Worm (Caenorhabditis elegans) whole organism, L4 larva: ENCODE data around the gene F49E11.2.

ENCODE experiments used
- F26F4.8 ChIP-seq: fragments of 200-800 bp; sonication (Bioruptor generic); conservative IDR thresholded peaks from 2 replicates; pipeline ENCODE4 v1.3.6; 2022; ENCODE audit warnings: missing genetic modification characterization, missing compliant biosample characterization
- F44E2.7 ChIP-seq: fragments of 200-800 bp; sonication (Bioruptor generic); IDR thresholded peaks from 2 replicates; pipeline ENCODE4 v2.1.2; 2022; ENCODE audit warnings: missing genetic modification characterization, missing compliant biosample characterization
- T20F7.1 ChIP-seq: fragments of 200-800 bp; sonication (Bioruptor generic); optimal IDR thresholded peaks from 2 replicates; lab custom pipeline; 2018; ENCODE audit warnings: mild to moderate bottlenecking, missing genetic modification characterization, missing compliant biosample characterization
- Y105C5A.15 ChIP-seq: fragments of 200-800 bp; sonication (Bioruptor generic); IDR thresholded peaks from 2 replicates; pipeline ENCODE4 v1.3.6; 2022; ENCODE audit warnings: missing genetic modification characterization, missing compliant biosample characterization
- aha-1 ChIP-seq: fragments of 150-350 bp; peaks from one replicate; lab custom pipeline; 2014; ENCODE audit warnings: missing biosample characterization, missing genetic modification characterization
- ceh-28 ChIP-seq: fragments of 150-350 bp; optimal IDR thresholded peaks from 2 replicates; lab custom pipeline; 2014; ENCODE audit warnings: missing biosample characterization, missing genetic modification reagents, missing genetic modification characterization
- ctbp-1 ChIP-seq: fragments of 200-800 bp; sonication (Bioruptor generic); IDR thresholded peaks from 2 replicates; pipeline ENCODE4 v1.3.6; 2022; ENCODE audit warnings: missing genetic modification reagents, missing genetic modification characterization, missing compliant biosample characterization
- daf-16 ChIP-seq, 3 experiments: sonication (generic microtip); optimal IDR thresholded peaks; 2 replicates each; lab custom pipeline; 2016 to 2017; ENCODE audit warnings: missing genetic modification characterization in 3 of 3, missing genetic modification reagents in 3 of 3, mild to moderate bottlenecking in 2 of 3, missing compliant biosample characterization in 2 of 3, missing biosample characterization in 1 of 3, moderate library complexity in 1 of 3
- dmd-8 ChIP-seq: fragments of 200-800 bp; sonication (Bioruptor generic); IDR thresholded peaks from 2 replicates; pipeline ENCODE4 v1.3.6; 2022; ENCODE audit warnings: missing genetic modification characterization, missing compliant biosample characterization
- dve-1 ChIP-seq: sonication (generic microtip); optimal IDR thresholded peaks from 2 replicates; lab custom pipeline; 2017; ENCODE audit warnings: antibody characterized with exemption, mild to moderate bottlenecking, missing genetic modification characterization, missing compliant biosample characterization; ENCODE audit not compliant: insufficient read depth
- egl-43 ChIP-seq: fragments of 200-800 bp; sonication (Bioruptor generic); IDR thresholded peaks from 2 replicates; pipeline ENCODE4 v1.3.6; 2022; ENCODE audit warnings: missing genetic modification reagents, missing genetic modification characterization, missing compliant biosample characterization
- fos-1 ChIP-seq: fragments of 150-350 bp; optimal IDR thresholded peaks from 2 replicates; lab custom pipeline; 2014; ENCODE audit warnings: missing biosample characterization, missing genetic modification characterization
- hif-1 ChIP-seq, 2 experiments: sonication (generic microtip); optimal IDR thresholded peaks; 2 replicates each; lab custom pipeline; 2016 to 2017; ENCODE audit warnings: missing compliant biosample characterization in 2 of 2, missing genetic modification characterization in 2 of 2, missing genetic modification reagents in 2 of 2, missing genotype in 2 of 2, mild to moderate bottlenecking in 1 of 2
- hlh-11 ChIP-seq: fragments of 200-800 bp; sonication (Bioruptor generic); optimal IDR thresholded peaks from 2 replicates; lab custom pipeline; 2018; ENCODE audit warnings: mild to moderate bottlenecking, missing genetic modification characterization, missing compliant biosample characterization
- hlh-30 ChIP-seq: sonication (generic microtip); optimal IDR thresholded peaks from 2 replicates; lab custom pipeline; 2017; ENCODE audit warnings: antibody characterized with exemption, mild to moderate bottlenecking, missing genetic modification characterization, missing compliant biosample characterization; ENCODE audit not compliant: insufficient read depth
- jun-1 ChIP-seq: fragments of 150-350 bp; optimal IDR thresholded peaks from 2 replicates; lab custom pipeline; 2014; ENCODE audit warnings: missing biosample characterization, missing genetic modification reagents, missing genetic modification characterization
- lin-38 ChIP-seq: fragments of 200-800 bp; sonication (Bioruptor generic); IDR thresholded peaks from 2 replicates; pipeline ENCODE4 v1.3.6; 2022; ENCODE audit warnings: missing genetic modification reagents, missing genetic modification characterization, missing compliant biosample characterization
- lsy-2 ChIP-seq, 2 experiments: fragments of 150-350 bp in 1 of 2; sonication (generic microtip) in 1 of 2; optimal IDR thresholded peaks; 2 replicates each; lab custom pipeline; 2014 to 2017; ENCODE audit warnings: missing biosample characterization in 2 of 2, missing genetic modification characterization in 2 of 2
- madf-9 ChIP-seq: fragments of 200-800 bp; sonication (Bioruptor generic); conservative IDR thresholded peaks from 2 replicates; pipeline ENCODE4 v1.3.6; 2022; ENCODE audit warnings: missing genetic modification reagents, missing genetic modification characterization, missing compliant biosample characterization
- mdl-1 ChIP-seq, 2 experiments: fragments of 150-350 bp in 1 of 2; sonication (generic microtip) in 1 of 2; optimal IDR thresholded peaks; 2 replicates each; lab custom pipeline; 2014 to 2017; ENCODE audit warnings: missing biosample characterization in 2 of 2, missing genetic modification characterization in 2 of 2
- mdt-29 ChIP-seq: fragments of 200-800 bp; sonication (Bioruptor generic); IDR thresholded peaks from 2 replicates; pipeline ENCODE4 v1.3.6; 2022; ENCODE audit warnings: missing genetic modification reagents, missing genetic modification characterization, missing compliant biosample characterization
- mxl-3 ChIP-seq: fragments of 200-800 bp; sonication (Bioruptor generic); optimal IDR thresholded peaks from 2 replicates; lab custom pipeline; 2018; ENCODE audit warnings: mild to moderate bottlenecking, missing genetic modification characterization, missing compliant biosample characterization
- nhr-102 ChIP-seq: sonication (generic microtip); optimal IDR thresholded peaks from 2 replicates; lab custom pipeline; 2016; ENCODE audit warnings: mild to moderate bottlenecking, missing genetic modification characterization, moderate library complexity, missing compliant biosample characterization
- nhr-111 ChIP-seq: fragments of 200-800 bp; sonication (Bioruptor generic); optimal IDR thresholded peaks from 2 replicates; lab custom pipeline; 2018; ENCODE audit warnings: mild to moderate bottlenecking, missing genetic modification characterization, missing compliant biosample characterization
- nhr-25 ChIP-seq: sonication (generic microtip); optimal IDR thresholded peaks from 2 replicates; lab custom pipeline; 2017; ENCODE audit warnings: missing genetic modification characterization, mild to moderate bottlenecking, missing compliant biosample characterization, antibody characterized with exemption, moderate library complexity, borderline replicate concordance; ENCODE audit not compliant: insufficient read depth
- nhr-28 ChIP-seq: fragments of 150-350 bp; optimal IDR thresholded peaks from 2 replicates; lab custom pipeline; 2014; ENCODE audit warnings: missing biosample characterization, missing genetic modification characterization
- pqm-1 ChIP-seq: sonication (generic microtip); optimal IDR thresholded peaks from 2 replicates; lab custom pipeline; 2017; ENCODE audit warnings: missing biosample characterization, missing genetic modification characterization
- set-16 ChIP-seq: fragments of 200-800 bp; sonication (Bioruptor generic); IDR thresholded peaks from 2 replicates; pipeline ENCODE4 v1.3.6; 2022; ENCODE audit warnings: missing genetic modification reagents, missing genetic modification characterization, missing compliant biosample characterization
- snpc-4 ChIP-seq: fragments of 150-350 bp; optimal IDR thresholded peaks from 2 replicates; lab custom pipeline; 2014; ENCODE audit warnings: missing biosample characterization, missing genetic modification characterization
- spr-3 ChIP-seq: fragments of 200-800 bp; sonication (Bioruptor generic); optimal IDR thresholded peaks from 2 replicates; lab custom pipeline; 2018; ENCODE audit warnings: mild to moderate bottlenecking, missing genetic modification characterization, missing compliant biosample characterization
- tag-97 ChIP-seq: fragments of 200-800 bp; sonication (Bioruptor generic); IDR thresholded peaks from 2 replicates; pipeline ENCODE4 v1.3.6; 2022; ENCODE audit warnings: missing genetic modification characterization, missing compliant biosample characterization
- unc-62 ChIP-seq, 3 experiments: fragments of 150-350 bp in 1 of 3; sonication (generic microtip); optimal IDR thresholded peaks in 2 of 3; peaks in 1 of 3; 1 replicate in 1 of 3; 2 replicates in 2 of 3; lab custom pipeline; 2014 to 2017; ENCODE audit warnings: missing biosample characterization in 3 of 3, missing genetic modification characterization in 3 of 3, missing genetic modification reagents in 3 of 3, missing genotype in 1 of 3
- zfp-3 ChIP-seq: fragments of 200-800 bp; sonication (Bioruptor generic); conservative IDR thresholded peaks from 2 replicates; pipeline ENCODE4 v1.3.6; 2022; ENCODE audit warnings: missing genetic modification reagents, missing genetic modification characterization, missing compliant biosample characterization

F49E11.2 gene

DNA sequence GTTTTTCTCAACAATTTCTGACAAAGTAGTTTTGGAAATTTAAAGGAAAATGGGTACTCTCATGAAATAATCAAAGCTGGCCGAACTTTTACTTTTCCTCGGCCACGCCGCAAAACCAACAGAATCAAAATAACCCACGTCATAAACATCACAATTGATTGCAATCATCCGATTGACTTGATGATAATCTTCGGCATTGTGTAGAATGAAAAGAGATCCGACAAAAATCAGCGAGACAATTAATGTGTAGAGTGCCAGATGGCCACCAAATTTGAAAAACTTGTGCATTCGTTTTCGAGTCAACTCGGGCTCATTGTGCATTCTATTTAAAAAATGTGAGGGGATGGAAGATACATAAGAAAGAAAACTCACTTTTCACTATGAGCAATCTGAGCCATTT lies 2.0 kb downstream of the F49E11.2 start:
- TF ChIP-seq mdt-29 (GFP tag; lab: Robert Waterston, UW): no peak
- no peak for TF ChIP-seq snpc-4 (tag; lab: Kevin White, UChicago)
- TF ChIP-seq madf-9 (GFP tag; lab: Robert Waterston, UW): no peak

- TF ChIP-seq lsy-2 (tag; optimal IDR thresholded peaks at IDR 0.05; lab: Kevin White, UChicago) (no peak), Y105C5A.15 (GFP tag; lab: Robert Waterston, UW) (peak; percentile 7; the same call in 1 of the 2 replicates), fos-1 (tag; lab: Kevin White, UChicago) (no peak), lin-38 (GFP tag; lab: Robert Waterston, UW) (0 out of 2 replicates have a peak, but pooled peaks have one; percentile 22), F44E2.7 (GFP tag; lab: Robert Waterston, UW) (0 out of 2 replicates have a peak, but pooled peaks have one; percentile 41), hif-1 (tag; optimal IDR thresholded peaks at IDR 0.05; lab: Kevin White, UChicago) (no peak), ctbp-1 (GFP tag; lab: Robert Waterston, UW) (no peak), nhr-111 (GFP tag; lab: Kevin White, UChicago) (peak; percentile 40), dmd-8 (GFP tag; lab: Robert Waterston, UW) (peak; percentile 19; the same call in 1 of the 2 replicates), zfp-3 (GFP tag; lab: Robert Waterston, UW) (no peak), madf-9 (GFP tag; lab: Robert Waterston, UW) (no peak), egl-43 (no peak), ceh-28 (tag; lab: Kevin White, UChicago) (no peak), jun-1 (tag; lab: Kevin White, UChicago) (no peak), nhr-102 (tag; lab: Kevin White, UChicago) (no peak), nhr-25 (tag; lab: Kevin White, UChicago) (no peak), spr-3 (GFP tag; lab: Kevin White, UChicago) (peak; percentile 44), dve-1 (tag; lab: Kevin White, UChicago) (no peak)
Measured at ce11 chrIV:13035302-13035701, 3.5 kb downstream of the F49E11.2 start.

- TF ChIP-seq F26F4.8 (no peak), set-16 (GFP tag; lab: Robert Waterston, UW) (peak; percentile 52)
Measured at ce11 chrIV:13033516-13033915, 5.3 kb downstream of the F49E11.2 start.

DNA sequence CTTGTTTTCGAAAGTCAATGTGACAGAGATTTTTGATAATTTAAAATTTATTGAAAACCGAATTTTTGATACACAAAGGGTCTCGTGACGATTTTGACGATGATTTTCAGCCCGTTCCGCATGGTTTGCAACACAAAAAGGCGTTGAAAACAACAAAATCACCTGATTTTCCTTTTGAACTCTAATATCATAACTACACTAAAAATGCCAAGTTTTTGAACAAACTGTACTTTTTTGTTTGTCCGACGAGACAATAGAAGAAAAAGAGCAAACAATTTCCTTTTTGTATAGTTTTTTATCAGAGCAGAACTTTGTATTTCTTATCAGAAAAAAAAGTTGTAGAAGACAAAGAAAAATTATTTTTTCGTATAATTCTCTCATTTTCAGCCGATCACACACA lies 6.6 kb downstream of the F49E11.2 start:
- TF ChIP-seq nhr-28 (tag; lab: Kevin White, UChicago) (peak; percentile 21), nhr-102 (tag; lab: Kevin White, UChicago) (no peak), pqm-1 (tag; lab: Kevin White, UChicago) (peak; percentile 28), unc-62 (GFP tag; optimal IDR thresholded peaks at IDR 0.05 in 1 of 2; lab: Kevin White, UChicago) (peak in 1 of 2 experiments; percentile 10), unc-62 (tag; optimal IDR thresholded peaks at IDR 0.05; lab: Kevin White, UChicago) (no peak), aha-1 (peak; percentile 70), hlh-11 (tag; lab: Kevin White, UChicago) (peak; percentile 28), hif-1 (tag; optimal IDR thresholded peaks at IDR 0.05; lab: Kevin White, UChicago) (no peak), daf-16 (GFP tag; optimal IDR thresholded peaks at IDR 0.05; lab: Kevin White, UChicago) (no peak), daf-16 (tag; optimal IDR thresholded peaks at IDR 0.05; lab: Kevin White, UChicago) (peak; percentile 56), hlh-30 (tag; lab: Kevin White, UChicago) (peak; percentile 48), T20F7.1 (no peak), lin-38 (GFP tag; lab: Robert Waterston, UW) (no peak), mxl-3 (GFP tag; lab: Kevin White, UChicago) (no peak), mdl-1 (tag; optimal IDR thresholded peaks at IDR 0.05; lab: Kevin White, UChicago) (peak in 1 of 2 experiments; percentile 12), dve-1 (tag; lab: Kevin White, UChicago) (peak; percentile 61), tag-97 (GFP tag; lab: Robert Waterston, UW) (no peak)
